Worm (Caenorhabditis elegans): Measurements from ENCODE around the gene T28A11.3.

ce11 chrV:3280009-3280408 lies 4.9 kb downstream of the T28A11.3 start, which contains the start of gene T28A11.2:
- TF ChIP-seq flt-1 (GFP tag; IDR thresholded peaks at IDR 0.05), result no peak
- TF ChIP-seq ztf-23 (GFP tag; IDR thresholded peaks at IDR 0.05), result no peak
- no peak for TF ChIP-seq med-1 (GFP tag; optimal IDR thresholded peaks at IDR 0.05; ENCODE audit: insufficient read depth)
- no peak for TF ChIP-seq ztf-29 (GFP tag; IDR thresholded peaks at IDR 0.05)

Data from whole organism, midembryonic.